Fruit fly (Drosophila melanogaster) Kc167 (cell line): ENCODE results near the gene aln.

Source experiments
- h ChIP-seq: fragments of >200 bp; optimal IDR thresholded peaks from 3 replicates; lab custom pipeline; 2018; ENCODE audit warnings: missing external identifiers
- insv ChIP-seq: fragments of >200 bp; optimal IDR thresholded peaks from 3 replicates; lab custom pipeline; 2018; ENCODE audit warnings: missing external identifiers
- psq ChIP-seq: fragments of >200 bp; optimal IDR thresholded peaks from 2 replicates; lab custom pipeline; 2017; ENCODE audit warnings: missing external identifiers

- TF ChIP-seq insv (lab: Kevin White, UChicago) (no peak), h (no peak), psq (lab: Kevin White, UChicago) (no peak)
These were observed 1.9 kb downstream of the aln start for dm6 chr3L:995685-996084.
